Worm (Caenorhabditis elegans): ENCODE results near the gene rfc-4.

DNA sequence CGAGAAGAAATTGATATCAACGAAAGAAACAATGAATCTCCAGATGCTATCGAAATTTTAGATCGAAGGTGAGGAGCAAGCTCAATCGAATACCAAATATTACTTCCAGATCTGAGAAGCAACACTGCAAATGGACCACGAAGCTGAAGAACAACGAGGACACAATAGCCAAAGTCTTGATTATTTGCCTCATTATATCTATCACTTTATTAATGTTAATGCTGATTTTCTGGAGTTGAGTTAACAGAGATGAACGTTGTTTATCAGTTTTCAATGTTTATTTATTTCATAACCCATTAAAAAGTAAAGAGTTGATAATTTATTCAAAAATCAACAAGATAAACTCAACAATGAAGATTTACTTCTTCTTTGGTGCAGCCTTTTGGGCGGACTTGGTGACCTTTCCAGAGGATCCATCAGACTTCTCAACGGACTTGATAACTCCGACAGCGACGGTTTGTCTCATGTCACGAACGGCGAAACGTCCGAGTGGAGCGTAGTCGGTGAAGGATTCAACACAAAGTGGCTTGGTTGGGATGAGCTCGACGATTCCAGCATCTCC is 2.2 kb upstream of the rfc-4 start:
- TF ChIP-seq ZK185.1 (tag; optimal IDR thresholded peaks at IDR 0.05; ENCODE audit: poor library complexity, severe bottlenecking) (no peak), gei-17 (GFP tag; optimal IDR thresholded peaks at IDR 0.05) (no peak), K12H6.12 (tag; optimal IDR thresholded peaks at IDR 0.05) (no peak), ama-1 (optimal IDR thresholded peaks at IDR 0.05) (no peak), ama-1 (GFP tag; optimal IDR thresholded peaks at IDR 0.05) (peak in 1 of 2 experiments; percentile 84), Y67H2A.10 (GFP tag; conservative IDR thresholded peaks at IDR 0.05) (no peak), lin-26 (GFP tag; IDR thresholded peaks at IDR 0.05) (peak; percentile 81; the same call in 1 of the 2 replicates), madf-10 (tag; optimal IDR thresholded peaks at IDR 0.05) (no peak), athp-1 (tag; optimal IDR thresholded peaks at IDR 0.05) (peak; percentile 58), Y79H2A.3 (GFP tag; conservative IDR thresholded peaks at IDR 0.05) (no peak), B0336.3 (GFP tag; IDR thresholded peaks at IDR 0.05) (peak; percentile 92), madf-3 (GFP tag; IDR thresholded peaks at IDR 0.05) (peak; percentile 82), Y53G8AR.9 (GFP tag; conservative IDR thresholded peaks at IDR 0.05) (peak; percentile 93), ztf-25 (GFP tag; IDR thresholded peaks at IDR 0.05) (no peak)

Measured in whole organism, young adult.